Fruit fly (Drosophila melanogaster) whole organism, wandering third instar larva: ENCODE measurements around the gene simj.

ENCODE experiments used
- GATAd ChIP-seq: sonication (Bioruptor generic); optimal IDR thresholded peaks from 2 replicates; lab custom pipeline; 2016; ENCODE audit warnings: missing biosample characterization, missing genetic modification characterization
- Mio ChIP-seq: sonication (Bioruptor generic); optimal IDR thresholded peaks from 2 replicates; lab custom pipeline; 2016; ENCODE audit warnings: missing biosample characterization, missing genetic modification characterization
- usp ChIP-seq: fragments of >200 bp; optimal IDR thresholded peaks from 2 replicates; lab custom pipeline; 2017; ENCODE audit warnings: missing biosample characterization, missing genetic modification characterization

DNA sequence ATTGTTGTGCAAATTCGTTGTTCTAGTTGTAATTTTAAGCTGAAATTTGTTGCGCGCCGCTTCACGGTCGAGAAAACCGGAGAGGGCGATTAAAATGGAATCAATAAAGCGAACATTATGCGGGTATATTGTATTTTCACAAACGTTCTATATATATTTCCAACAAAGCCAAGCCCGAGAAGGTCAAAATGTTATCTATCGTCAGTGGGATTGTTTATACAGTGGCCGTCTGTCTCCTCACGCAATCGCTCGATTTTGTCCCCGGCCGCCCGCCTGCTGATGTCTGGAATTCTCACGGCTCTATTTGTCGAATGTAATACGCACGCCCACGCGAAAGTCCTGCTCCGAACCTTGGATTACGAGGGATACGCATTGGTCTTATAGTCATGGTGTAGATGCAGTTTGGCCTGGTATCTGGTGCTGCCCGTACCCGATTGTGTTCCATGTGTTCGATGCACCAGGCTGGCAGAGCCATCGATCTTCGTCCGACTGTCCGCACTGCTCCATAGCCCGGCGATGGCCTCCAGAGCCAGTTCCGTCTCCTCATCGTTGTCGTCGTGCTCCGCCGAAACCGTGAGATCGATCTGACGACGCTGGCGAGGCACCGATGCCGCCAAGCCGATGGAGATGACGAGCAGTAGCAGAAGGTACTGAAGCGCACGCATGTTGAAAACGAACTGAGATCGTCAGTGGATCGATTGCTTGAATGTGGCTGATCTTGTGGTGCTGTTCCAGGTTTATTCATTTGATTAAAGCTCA lies 28.1 kb downstream of the simj start, which contains the start of gene CG33493:
- no peak for TF ChIP-seq Mio
- TF ChIP-seq GATAd (GFP tag; lab: Kevin White, UChicago) = no peak
- TF ChIP-seq usp (GFP tag; lab: Kevin White, UChicago) = no peak
